Worm (Caenorhabditis elegans) whole organism, early embryonic: Measurements from ENCODE around the gene hlh-8.

ENCODE experiments used
- B0310.2 ChIP-seq: sonication (generic microtip); optimal IDR thresholded peaks from 2 replicates; lab custom pipeline; 2016; ENCODE audit warnings: mild to moderate bottlenecking, missing genetic modification characterization, missing compliant biosample characterization
- F13C5.2 ChIP-seq: sonication (generic microtip); optimal IDR thresholded peaks from 2 replicates; lab custom pipeline; 2017; ENCODE audit warnings: mild to moderate bottlenecking, missing genetic modification characterization, inconsistent platforms, missing compliant biosample characterization
- aly-1 ChIP-seq: sonication (generic microtip); optimal IDR thresholded peaks from 2 replicates; lab custom pipeline; 2016; ENCODE audit warnings: missing genetic modification characterization, missing compliant biosample characterization
- ama-1 ChIP-seq: fragments of 150-350 bp; optimal IDR thresholded peaks from 2 replicates; lab custom pipeline; 2014
- ceh-13 ChIP-seq: fragments of 200-800 bp; sonication (Bioruptor generic); optimal IDR thresholded peaks from 2 replicates; lab custom pipeline; 2018; ENCODE audit warnings: mild to moderate bottlenecking, missing genetic modification characterization, missing compliant biosample characterization
- ceh-36 ChIP-seq: sonication (generic microtip); optimal IDR thresholded peaks from 2 replicates; lab custom pipeline; 2016; ENCODE audit warnings: missing genetic modification characterization, inconsistent platforms, missing compliant biosample characterization
- ets-7 ChIP-seq: sonication (generic microtip); optimal IDR thresholded peaks from 2 replicates; lab custom pipeline; 2016; ENCODE audit warnings: missing genotype, missing genetic modification characterization, missing compliant biosample characterization
- flt-1 ChIP-seq: fragments of 200-800 bp; sonication (Bioruptor generic); IDR thresholded peaks from 2 replicates; pipeline ENCODE4 v1.3.6; 2022; ENCODE audit warnings: missing genetic modification characterization, missing compliant biosample characterization
- hmbx-1 ChIP-seq: sonication (generic microtip); optimal IDR thresholded peaks from 2 replicates; lab custom pipeline; 2016; ENCODE audit warnings: mild to moderate bottlenecking, missing genetic modification characterization, missing compliant biosample characterization
- hmg-4 ChIP-seq: fragments of 200-800 bp; sonication (Bioruptor generic); optimal IDR thresholded peaks from 2 replicates; lab custom pipeline; 2018; ENCODE audit warnings: mild to moderate bottlenecking, missing genetic modification characterization, missing compliant biosample characterization
- hnd-1 ChIP-seq: sonication (generic microtip); optimal IDR thresholded peaks from 2 replicates; lab custom pipeline; 2016; ENCODE audit warnings: missing genetic modification characterization, missing compliant biosample characterization
- pes-1 ChIP-seq: fragments of 200-800 bp; sonication (Bioruptor generic); IDR thresholded peaks from 2 replicates; pipeline ENCODE4 v1.3.6; 2022; ENCODE audit warnings: missing genetic modification reagents, missing genetic modification characterization, missing compliant biosample characterization
- scrt-1 ChIP-seq: fragments of 200-800 bp; sonication (Bioruptor generic); IDR thresholded peaks from 2 replicates; pipeline ENCODE4 v1.3.6; 2022; ENCODE audit warnings: missing genetic modification characterization, missing compliant biosample characterization
- sea-1 ChIP-seq: fragments of 200-800 bp; sonication (Bioruptor generic); conservative IDR thresholded peaks from 2 replicates; pipeline ENCODE4 v1.3.6; 2022; ENCODE audit warnings: missing genetic modification characterization, missing compliant biosample characterization
- tbx-11 ChIP-seq: fragments of 200-800 bp; sonication (Bioruptor generic); IDR thresholded peaks from 2 replicates; pipeline ENCODE4 v1.3.6; 2022; ENCODE audit warnings: missing genetic modification characterization, missing compliant biosample characterization
- tbx-37 ChIP-seq: fragments of 200-800 bp; sonication (Bioruptor generic); conservative IDR thresholded peaks from 2 replicates; pipeline ENCODE4 v1.3.6; 2022; ENCODE audit warnings: missing genetic modification reagents, missing genetic modification characterization, missing compliant biosample characterization
- tra-4 ChIP-seq: sonication (generic microtip); optimal IDR thresholded peaks from 2 replicates; lab custom pipeline; 2017; ENCODE audit warnings: missing genetic modification characterization, missing compliant biosample characterization

hlh-8 gene

DNA sequence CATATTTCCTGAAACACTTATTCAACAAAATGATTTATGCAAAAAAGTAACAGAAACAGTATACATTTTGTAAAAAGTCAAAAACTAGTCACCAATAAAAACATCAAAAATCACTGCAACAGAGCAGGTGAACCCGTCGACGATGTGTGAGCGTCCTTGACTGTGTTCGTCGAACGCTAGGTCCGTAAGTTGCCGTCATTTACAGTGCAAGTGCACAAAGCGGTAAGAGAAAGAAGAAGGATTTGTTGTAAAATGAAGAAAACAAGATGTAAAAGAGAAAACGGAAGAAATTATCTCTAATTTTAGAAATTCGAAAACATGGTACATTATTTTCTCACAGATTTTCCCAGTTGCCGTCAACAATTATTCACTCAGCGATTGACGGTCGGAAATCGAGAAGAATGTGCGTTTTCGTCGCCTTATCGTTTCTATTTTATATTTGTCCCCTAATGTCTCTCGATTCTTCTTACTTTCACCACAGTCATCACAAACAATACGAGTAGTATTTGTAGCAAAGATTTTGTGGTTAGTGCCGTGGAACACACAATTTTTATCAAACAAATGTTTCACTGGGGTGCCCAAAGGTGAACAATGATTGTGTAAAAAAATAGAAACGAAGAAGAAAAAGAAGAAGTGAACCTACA, 26.9 kb upstream of the hlh-8 start:
- no peak for TF ChIP-seq pes-1 (GFP tag; lab: Robert Waterston, UW)
- TF ChIP-seq flt-1, result no peak
- TF ChIP-seq hnd-1 (tag; lab: Kevin White, UChicago), result no peak
- TF ChIP-seq sea-1, result no peak
- no peak for TF ChIP-seq aly-1 (tag; lab: Kevin White, UChicago)
- TF ChIP-seq F13C5.2 (tag; lab: Kevin White, UChicago), result no peak
- TF ChIP-seq ets-7 (tag; lab: Kevin White, UChicago), result no peak
- no peak for TF ChIP-seq ama-1
- TF ChIP-seq tbx-37, result no peak
- TF ChIP-seq B0310.2 (tag; lab: Kevin White, UChicago), result no peak
- TF ChIP-seq scrt-1 (GFP tag; lab: Robert Waterston, UW), result no peak
- TF ChIP-seq ceh-36, result no peak
- TF ChIP-seq tra-4, result no peak
- TF ChIP-seq ceh-13 (GFP tag; lab: Kevin White, UChicago), result no peak
- no peak for TF ChIP-seq hmbx-1 (tag; lab: Kevin White, UChicago)
- no peak for TF ChIP-seq tbx-11 (GFP tag; lab: Robert Waterston, UW)

DNA sequence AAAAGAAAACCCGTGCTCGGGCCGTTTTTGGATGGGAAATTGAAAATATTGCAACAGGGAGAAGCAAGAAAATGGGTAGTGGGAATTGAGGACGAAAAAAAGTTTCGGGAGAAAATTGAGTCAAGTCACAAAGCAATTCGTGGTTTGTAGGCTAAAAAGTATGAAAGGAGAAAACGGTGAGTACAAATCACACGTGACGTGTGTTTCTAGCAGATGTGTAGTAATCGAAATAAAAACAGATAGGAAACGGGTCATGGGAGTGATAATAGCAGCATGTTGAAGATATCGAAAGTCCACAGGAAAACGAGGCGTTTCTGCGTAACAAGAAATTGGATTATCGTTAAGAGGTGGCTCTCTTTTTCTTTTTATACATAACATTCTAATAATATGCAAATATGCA, 26.3 kb upstream of the hlh-8 start:
- TF ChIP-seq ets-7 (tag; lab: Kevin White, UChicago) (no peak), ceh-36 (no peak), hmbx-1 (tag; lab: Kevin White, UChicago) (no peak)

DNA sequence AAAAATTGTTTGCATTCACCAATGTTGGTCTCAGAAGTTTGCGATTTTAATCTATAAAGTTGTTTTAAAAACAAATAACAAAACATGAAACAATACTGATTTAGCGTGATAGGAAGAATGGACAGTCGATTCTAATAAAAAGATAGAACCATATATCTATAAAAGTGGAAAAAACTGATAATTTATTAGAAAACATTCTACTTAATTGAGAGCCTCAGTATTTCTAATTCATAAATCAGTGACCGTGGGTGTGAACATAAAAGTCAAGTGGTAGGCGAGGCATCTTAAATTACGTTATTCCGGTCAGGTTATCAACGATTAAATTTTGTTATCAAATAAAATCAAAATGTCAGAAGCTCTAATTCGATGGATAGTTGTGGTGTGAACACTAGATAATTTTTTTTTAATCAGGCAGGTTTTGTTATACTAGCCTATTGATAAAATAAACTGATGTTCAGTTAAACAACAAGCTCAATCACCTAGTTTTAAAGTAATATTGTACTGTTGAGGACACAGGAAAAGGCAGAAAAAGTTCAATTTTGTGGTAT, 17.4 kb upstream of the hlh-8 start, which contains the start of gene catp-5:
Gene catp-5 (minus strand): TSS at position 51 of the 548 bp plus-strand sequence.
- TF ChIP-seq hnd-1 (tag; lab: Kevin White, UChicago) (no peak), sea-1 (no peak), hmbx-1 (tag; lab: Kevin White, UChicago) (no peak), ceh-13 (GFP tag; lab: Kevin White, UChicago) (no peak), ets-7 (tag; lab: Kevin White, UChicago) (no peak), tbx-37 (no peak), aly-1 (tag; lab: Kevin White, UChicago) (no peak), ama-1 (no peak), F13C5.2 (tag; lab: Kevin White, UChicago) (no peak), hmg-4 (GFP tag; lab: Kevin White, UChicago) (no peak), B0310.2 (tag; lab: Kevin White, UChicago) (no peak), ceh-36 (no peak), tbx-11 (GFP tag; lab: Robert Waterston, UW) (no peak), scrt-1 (GFP tag; lab: Robert Waterston, UW) (no peak), tra-4 (no peak)

DNA sequence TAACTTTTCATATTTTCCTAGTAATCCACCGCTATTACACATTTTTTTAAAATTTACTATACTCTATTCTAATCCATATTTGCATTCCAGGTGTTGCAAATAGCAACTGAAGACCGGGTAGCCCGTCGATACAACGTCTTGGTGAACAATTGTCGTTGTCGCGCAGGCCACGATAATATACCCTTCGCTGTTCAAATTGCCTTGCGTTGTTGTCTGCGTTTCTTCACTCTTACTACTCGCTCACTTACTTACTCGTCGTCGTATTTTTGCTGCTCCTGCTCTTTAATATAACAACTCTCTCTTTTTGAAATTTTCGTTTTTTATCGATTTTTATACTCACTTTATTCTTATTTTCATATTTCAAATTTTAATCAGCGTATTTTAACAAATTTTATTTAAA, 12.4 kb upstream of the hlh-8 start, which contains the start of gene K07E3.2:
Gene K07E3.2 (plus strand): TSS at position 400 of the 400 bp plus-strand sequence.
- TF ChIP-seq ets-7 (tag; lab: Kevin White, UChicago), result no peak
- no peak for TF ChIP-seq flt-1
- TF ChIP-seq ceh-36, result no peak
- no peak for TF ChIP-seq ceh-13 (GFP tag; lab: Kevin White, UChicago)
- TF ChIP-seq aly-1 (tag; lab: Kevin White, UChicago), result no peak
- TF ChIP-seq pes-1 (GFP tag; lab: Robert Waterston, UW), result no peak
- no peak for TF ChIP-seq hmbx-1 (tag; lab: Kevin White, UChicago)
- TF ChIP-seq hmg-4 (GFP tag; lab: Kevin White, UChicago), result no peak
- no peak for TF ChIP-seq tbx-11 (GFP tag; lab: Robert Waterston, UW)
- no peak for TF ChIP-seq tra-4
- no peak for TF ChIP-seq F13C5.2 (tag; lab: Kevin White, UChicago)
- TF ChIP-seq hnd-1 (tag; lab: Kevin White, UChicago), result no peak
- no peak for TF ChIP-seq B0310.2 (tag; lab: Kevin White, UChicago)
- TF ChIP-seq sea-1, result no peak
- no peak for TF ChIP-seq scrt-1 (GFP tag; lab: Robert Waterston, UW)

DNA sequence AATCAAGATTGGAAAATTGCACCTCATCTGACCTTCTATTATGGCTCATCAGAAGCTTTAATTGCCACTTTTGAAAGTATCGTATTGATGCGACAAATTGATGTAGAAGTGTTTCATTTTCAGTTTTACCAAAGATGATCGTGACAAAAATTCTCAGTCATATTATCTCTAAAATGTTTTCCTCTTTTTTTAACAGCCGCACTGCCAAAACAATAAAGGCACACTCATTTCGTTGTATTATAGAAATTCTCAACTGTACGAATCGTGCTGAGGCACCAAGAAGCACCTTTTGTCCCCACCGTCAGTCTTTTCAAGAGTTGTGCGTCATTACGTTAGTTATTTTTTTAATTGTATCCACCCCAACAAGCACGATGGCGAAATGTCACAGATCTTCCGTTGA, 8.3 kb upstream of the hlh-8 start, which contains the start of gene K07E3.9:
Gene K07E3.9 (plus strand): TSS at position 301 of the 400 bp plus-strand sequence.
- TF ChIP-seq pes-1 (GFP tag; lab: Robert Waterston, UW) (no peak), aly-1 (tag; lab: Kevin White, UChicago) (no peak), tra-4 (no peak), ets-7 (tag; lab: Kevin White, UChicago) (no peak), hnd-1 (tag; lab: Kevin White, UChicago) (no peak)

DNA sequence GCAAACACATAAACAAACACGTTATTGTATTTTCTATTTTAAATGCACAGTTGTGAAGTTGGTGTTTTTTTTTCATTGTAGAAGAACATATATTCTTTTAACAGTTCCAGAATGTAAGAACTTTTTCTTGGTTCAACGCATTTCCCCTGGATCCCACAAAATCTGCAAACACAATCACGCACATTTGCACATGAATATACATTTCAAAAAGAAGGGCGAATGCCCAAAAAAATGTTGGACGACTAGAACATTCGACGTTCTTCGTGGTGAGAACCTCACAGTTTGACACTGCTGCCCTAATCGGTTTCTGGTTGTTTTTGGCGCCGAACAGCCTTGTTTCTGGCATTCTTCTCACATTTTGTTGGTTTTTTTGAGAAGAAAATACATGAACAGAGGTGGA, 6.7 kb upstream of the hlh-8 start:
- TF ChIP-seq scrt-1 (GFP tag; lab: Robert Waterston, UW) (no peak), tbx-37 (no peak), ama-1 (no peak), B0310.2 (tag; lab: Kevin White, UChicago) (no peak), aly-1 (tag; lab: Kevin White, UChicago) (no peak), hmg-4 (GFP tag; lab: Kevin White, UChicago) (no peak), ets-7 (tag; lab: Kevin White, UChicago) (no peak), ceh-36 (no peak), ceh-13 (GFP tag; lab: Kevin White, UChicago) (no peak)

DNA sequence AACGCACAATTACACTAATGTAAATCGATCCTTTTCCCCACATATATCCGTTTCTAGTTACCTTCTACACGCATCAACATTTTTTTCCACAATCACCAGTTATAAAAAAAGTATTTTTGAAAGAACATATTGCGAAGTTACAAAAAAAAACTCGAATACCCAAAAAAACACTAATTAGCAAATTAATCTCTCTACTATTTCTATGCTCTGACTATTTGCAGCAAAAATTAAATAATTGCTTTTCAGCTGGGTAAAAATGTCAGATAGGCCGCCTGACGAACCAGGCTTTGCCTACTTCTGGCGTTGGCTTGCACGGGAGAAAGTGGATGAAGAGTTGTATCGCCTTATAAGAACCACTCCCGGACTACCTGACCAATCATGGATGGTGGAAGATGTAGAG, 6.1 kb upstream of the hlh-8 start, which contains the start of gene K07E3.1:
Gene K07E3.1 (plus strand): TSS at position 247 of the 400 bp plus-strand sequence.
- no peak for TF ChIP-seq ceh-36
- no peak for TF ChIP-seq flt-1
- no peak for TF ChIP-seq hnd-1 (tag; lab: Kevin White, UChicago)
- no peak for TF ChIP-seq ets-7 (tag; lab: Kevin White, UChicago)
- no peak for TF ChIP-seq tbx-37
- no peak for TF ChIP-seq scrt-1 (GFP tag; lab: Robert Waterston, UW)
- TF ChIP-seq ceh-13 (GFP tag; lab: Kevin White, UChicago), result no peak
- TF ChIP-seq tra-4, result no peak
- TF ChIP-seq F13C5.2 (tag; lab: Kevin White, UChicago), result no peak
- no peak for TF ChIP-seq ama-1
- TF ChIP-seq B0310.2 (tag; lab: Kevin White, UChicago), result no peak
- no peak for TF ChIP-seq hmg-4 (GFP tag; lab: Kevin White, UChicago)
- no peak for TF ChIP-seq hmbx-1 (tag; lab: Kevin White, UChicago)
- TF ChIP-seq tbx-11 (GFP tag; lab: Robert Waterston, UW), result no peak
- no peak for TF ChIP-seq pes-1 (GFP tag; lab: Robert Waterston, UW)
- no peak for TF ChIP-seq aly-1 (tag; lab: Kevin White, UChicago)
- no peak for TF ChIP-seq sea-1
